Worm (Caenorhabditis elegans): ENCODE data around the gene cnc-4.

- TF ChIP-seq blmp-1 (tag; optimal IDR thresholded peaks at IDR 0.05; ENCODE audit: insufficient read depth): no peak
- no peak for TF ChIP-seq ama-1 (optimal IDR thresholded peaks at IDR 0.05)
- TF ChIP-seq skn-1 (tag; optimal IDR thresholded peaks at IDR 0.05): no peak
- no peak for TF ChIP-seq ceh-82 (tag; optimal IDR thresholded peaks at IDR 0.05)
- no peak for TF ChIP-seq nhr-12 (tag; optimal IDR thresholded peaks at IDR 0.05)
- no peak for TF ChIP-seq nhr-237 (tag; optimal IDR thresholded peaks at IDR 0.05)
- no peak for TF ChIP-seq fos-1 (tag; optimal IDR thresholded peaks at IDR 0.05)
- no peak for TF ChIP-seq peb-1 (tag; optimal IDR thresholded peaks at IDR 0.05)
- no peak for TF ChIP-seq mdl-1 (tag; optimal IDR thresholded peaks at IDR 0.05)
- TF ChIP-seq R02D3.7 (tag; optimal IDR thresholded peaks at IDR 0.05): no peak
- TF ChIP-seq alr-1 (tag; optimal IDR thresholded peaks at IDR 0.05): no peak
- no peak for TF ChIP-seq zag-1 (tag; optimal IDR thresholded peaks at IDR 0.05)
- no peak for TF ChIP-seq elt-1 (tag; optimal IDR thresholded peaks at IDR 0.05)
- no peak for TF ChIP-seq snpc-4 (tag; optimal IDR thresholded peaks at IDR 0.05)
Observed at ce11 chrV:1488642-1489041, 41.6 kb downstream of the cnc-4 start.

Data from whole organism, L2 larva.